Worm (Caenorhabditis elegans) whole organism, L1 larva: ENCODE measurements around the gene lipl-7.

Source experiments
- C04F5.9 ChIP-seq: sonication (generic microtip); optimal IDR thresholded peaks from 2 replicates; lab custom pipeline; 2016; ENCODE audit warnings: missing genetic modification characterization, missing compliant biosample characterization
- C16A3.4 ChIP-seq: fragments of 150-350 bp; optimal IDR thresholded peaks from 2 replicates; lab custom pipeline; 2014; ENCODE audit warnings: missing biosample characterization, missing genetic modification characterization
- Y116A8C.19 ChIP-seq: sonication (generic microtip); optimal IDR thresholded peaks from 2 replicates; lab custom pipeline; 2016; ENCODE audit warnings: missing compliant biosample characterization, missing genetic modification characterization, borderline replicate concordance
- alr-1 ChIP-seq: fragments of 200-800 bp; sonication (Bioruptor generic); optimal IDR thresholded peaks from 2 replicates; lab custom pipeline; 2018; ENCODE audit warnings: borderline replicate concordance, mild to moderate bottlenecking, missing genetic modification characterization, missing compliant biosample characterization
- aly-2 ChIP-seq: fragments of 150-350 bp; optimal IDR thresholded peaks from 2 replicates; lab custom pipeline; 2014; ENCODE audit warnings: missing biosample characterization, missing genetic modification characterization
- blmp-1 ChIP-seq: fragments of 150-350 bp; optimal IDR thresholded peaks from 2 replicates; lab custom pipeline; 2014; ENCODE audit warnings: missing biosample characterization, missing genetic modification characterization
- ceh-63 ChIP-seq: fragments of 200-800 bp; sonication (Bioruptor generic); optimal IDR thresholded peaks from 2 replicates; lab custom pipeline; 2018; ENCODE audit warnings: mild to moderate bottlenecking, missing genetic modification characterization, missing compliant biosample characterization
- ceh-82 ChIP-seq, 3 experiments: fragments of 150-350 bp in 1 of 3; sonication (generic microtip) in 2 of 3; optimal IDR thresholded peaks; 2 replicates each; lab custom pipeline; 2014 to 2017; ENCODE audit warnings: missing biosample characterization in 3 of 3, missing genetic modification characterization in 3 of 3
- ceh-90 ChIP-seq: sonication (generic microtip); optimal IDR thresholded peaks from 2 replicates; lab custom pipeline; 2016; ENCODE audit warnings: missing genetic modification characterization, missing compliant biosample characterization
- dpl-1 ChIP-seq, 3 experiments: fragments of 150-350 bp in 2 of 3; sonication (generic microtip) in 1 of 3; optimal IDR thresholded peaks; 2 replicates each; lab custom pipeline; 2014 to 2017; ENCODE audit warnings: missing biosample characterization in 3 of 3, missing genetic modification characterization in 3 of 3, missing genetic modification reagents in 3 of 3
- dsc-1 ChIP-seq: sonication (generic microtip); optimal IDR thresholded peaks from 2 replicates; lab custom pipeline; 2016; ENCODE audit warnings: mild to moderate bottlenecking, missing genetic modification characterization, missing compliant biosample characterization
- egl-27 ChIP-seq, 2 experiments: fragments of 150-350 bp in 1 of 2; sonication (generic microtip); optimal IDR thresholded peaks; 3 replicates each; lab custom pipeline; 2017 to 2018; ENCODE audit warnings: missing biosample characterization in 2 of 2, missing genetic modification characterization in 2 of 2, missing genetic modification reagents in 2 of 2
- elt-2 ChIP-seq: sonication (generic microtip); optimal IDR thresholded peaks from 2 replicates; lab custom pipeline; 2016; ENCODE audit warnings: missing genetic modification characterization, mild to moderate bottlenecking, inconsistent platforms, missing compliant biosample characterization, missing genetic modification reagents
- fkh-4 ChIP-seq: sonication (generic microtip); optimal IDR thresholded peaks from 2 replicates; lab custom pipeline; 2016; ENCODE audit warnings: missing compliant biosample characterization, missing genetic modification characterization, borderline replicate concordance
- grh-1 ChIP-seq: fragments of 200-800 bp; sonication (Bioruptor generic); IDR thresholded peaks from 2 replicates; pipeline ENCODE4 v1.3.6; 2022; ENCODE audit warnings: missing genetic modification reagents, missing genetic modification characterization, missing compliant biosample characterization
- hlh-17 ChIP-seq: fragments of 200-800 bp; sonication (Bioruptor generic); optimal IDR thresholded peaks from 2 replicates; lab custom pipeline; 2018; ENCODE audit warnings: missing genetic modification characterization, mild to moderate bottlenecking, missing compliant biosample characterization, moderate library complexity, borderline replicate concordance
- hlh-4 ChIP-seq: sonication (generic microtip); optimal IDR thresholded peaks from 2 replicates; lab custom pipeline; 2016; ENCODE audit warnings: mild to moderate bottlenecking, missing genetic modification characterization, missing compliant biosample characterization
- isw-1 ChIP-seq: fragments of 200-800 bp; sonication (Bioruptor generic); IDR thresholded peaks from 2 replicates; pipeline ENCODE4 v1.3.6; 2022; ENCODE audit warnings: missing genetic modification characterization, missing compliant biosample characterization
- jun-1 ChIP-seq: fragments of 150-350 bp; optimal IDR thresholded peaks from 2 replicates; lab custom pipeline; 2014; ENCODE audit warnings: missing biosample characterization, missing genetic modification reagents, missing genetic modification characterization
- lin-13 ChIP-seq: fragments of 150-350 bp; optimal IDR thresholded peaks from 2 replicates; lab custom pipeline; 2014; ENCODE audit warnings: missing biosample characterization, missing genetic modification reagents, missing genetic modification characterization
- lin-15B ChIP-seq: fragments of 150-350 bp; sonication (generic microtip); optimal IDR thresholded peaks from 3 replicates; lab custom pipeline; 2014; ENCODE audit warnings: missing biosample characterization, missing genetic modification characterization
- lin-39 ChIP-seq: fragments of 150-350 bp; optimal IDR thresholded peaks from 2 replicates; lab custom pipeline; 2014; ENCODE audit warnings: missing biosample characterization, missing genetic modification reagents, missing genetic modification characterization
- lsy-2 ChIP-seq, 2 experiments: fragments of 150-350 bp; optimal IDR thresholded peaks; 2 replicates each; lab custom pipeline; 2014; ENCODE audit warnings: missing biosample characterization in 2 of 2, missing genetic modification characterization in 2 of 2
- mef-2 ChIP-seq: fragments of 150-350 bp; optimal IDR thresholded peaks from 2 replicates; lab custom pipeline; 2014; ENCODE audit warnings: missing biosample characterization, missing genetic modification characterization
- nhr-19 ChIP-seq: fragments of 200-800 bp; sonication (Bioruptor generic); conservative IDR thresholded peaks from 2 replicates; pipeline ENCODE4 v1.3.6; 2022; ENCODE audit warnings: missing genetic modification characterization, missing compliant biosample characterization
- nhr-237 ChIP-seq: fragments of 150-350 bp; optimal IDR thresholded peaks from 2 replicates; lab custom pipeline; 2014; ENCODE audit warnings: missing biosample characterization, missing genetic modification characterization
- nhr-47 ChIP-seq: sonication (generic microtip); optimal IDR thresholded peaks from 2 replicates; lab custom pipeline; 2016; ENCODE audit warnings: mild to moderate bottlenecking, missing genetic modification characterization, moderate library complexity, missing compliant biosample characterization
- nhr-76 ChIP-seq: sonication (generic microtip); optimal IDR thresholded peaks from 2 replicates; lab custom pipeline; 2017; ENCODE audit warnings: missing biosample characterization, missing genetic modification characterization
- nhr-77 ChIP-seq: fragments of 150-350 bp; optimal IDR thresholded peaks from 2 replicates; lab custom pipeline; 2014; ENCODE audit warnings: missing biosample characterization, missing genetic modification characterization
- nhr-84 ChIP-seq: sonication (generic microtip); optimal IDR thresholded peaks from 2 replicates; lab custom pipeline; 2017; ENCODE audit warnings: missing biosample characterization, missing genetic modification characterization
- nhr-85 ChIP-seq: sonication (generic microtip); peaks from one replicate; lab custom pipeline; 2016; ENCODE audit warnings: missing genetic modification characterization, inconsistent platforms, missing compliant biosample characterization
- nhr-90 ChIP-seq: sonication (generic microtip); optimal IDR thresholded peaks from 2 replicates; lab custom pipeline; 2016; ENCODE audit warnings: mild to moderate bottlenecking, missing genetic modification characterization, missing compliant biosample characterization; ENCODE audit not compliant: poor library complexity
- pag-3 ChIP-seq: sonication (generic microtip); optimal IDR thresholded peaks from 2 replicates; lab custom pipeline; 2017; ENCODE audit warnings: missing genetic modification characterization, mild to moderate bottlenecking, missing compliant biosample characterization, antibody characterized with exemption, borderline replicate concordance; ENCODE audit not compliant: insufficient read depth
- pqm-1 ChIP-seq: sonication (generic microtip); optimal IDR thresholded peaks from 3 replicates; lab custom pipeline; 2017; ENCODE audit warnings: missing biosample characterization, missing genetic modification characterization
- skn-1 ChIP-seq: fragments of 150-350 bp; optimal IDR thresholded peaks from 2 replicates; lab custom pipeline; 2014; ENCODE audit warnings: missing biosample characterization, missing genetic modification characterization
- snpc-4 ChIP-seq: fragments of 150-350 bp; optimal IDR thresholded peaks from 2 replicates; lab custom pipeline; 2014; ENCODE audit warnings: missing biosample characterization, missing genetic modification characterization
- snu-23 ChIP-seq: sonication (generic microtip); optimal IDR thresholded peaks from 2 replicates; lab custom pipeline; 2016; ENCODE audit warnings: missing genetic modification characterization, missing compliant biosample characterization
- sox-4 ChIP-seq: sonication (generic microtip); optimal IDR thresholded peaks from 2 replicates; lab custom pipeline; 2016; ENCODE audit warnings: missing genetic modification characterization, missing compliant biosample characterization
- swsn-7 ChIP-seq: sonication (generic microtip); optimal IDR thresholded peaks from 2 replicates; lab custom pipeline; 2016; ENCODE audit warnings: missing genetic modification characterization, missing compliant biosample characterization
- unc-130 ChIP-seq: fragments of 150-350 bp; optimal IDR thresholded peaks from 2 replicates; lab custom pipeline; 2017; ENCODE audit warnings: missing biosample characterization, missing genetic modification characterization, inconsistent platforms
- unc-62 ChIP-seq: fragments of 150-350 bp; optimal IDR thresholded peaks from 2 replicates; lab custom pipeline; 2014; ENCODE audit warnings: missing biosample characterization, missing genetic modification reagents, missing genetic modification characterization
- unc-86 ChIP-seq: sonication (generic microtip); optimal IDR thresholded peaks from 2 replicates; lab custom pipeline; 2016; ENCODE audit warnings: missing genetic modification characterization, missing compliant biosample characterization
- unc-98 ChIP-seq: fragments of 200-800 bp; sonication (Bioruptor generic); IDR thresholded peaks from 2 replicates; pipeline ENCODE4 v1.3.6; 2022; ENCODE audit warnings: missing genetic modification characterization, missing compliant biosample characterization
- vab-15 ChIP-seq: sonication (generic microtip); optimal IDR thresholded peaks from 2 replicates; lab custom pipeline; 2017; ENCODE audit warnings: missing genotype, mild to moderate bottlenecking, missing genetic modification characterization, missing compliant biosample characterization
- xbp-1 ChIP-seq: sonication (generic microtip); optimal IDR thresholded peaks from 2 replicates; lab custom pipeline; 2016; ENCODE audit warnings: missing genetic modification characterization, missing compliant biosample characterization
- zag-1 ChIP-seq: fragments of 150-350 bp; optimal IDR thresholded peaks from 2 replicates; lab custom pipeline; 2014; ENCODE audit warnings: missing biosample characterization, missing genetic modification characterization
- zip-4 ChIP-seq: fragments of 200-800 bp; sonication (Bioruptor generic); optimal IDR thresholded peaks from 2 replicates; lab custom pipeline; 2018; ENCODE audit warnings: mild to moderate bottlenecking, missing genetic modification characterization, moderate library complexity, missing compliant biosample characterization
- ztf-11 ChIP-seq, 2 experiments: sonication (generic microtip); optimal IDR thresholded peaks; 2 replicates each; lab custom pipeline; 2016 to 2017; ENCODE audit warnings: missing genetic modification characterization in 2 of 2, missing biosample characterization in 1 of 2, missing compliant biosample characterization in 1 of 2

The lipl-7 gene

ce11 chrIV:10252886-10253639, 11.4 kb upstream of the lipl-7 start (continued):
- TF ChIP-seq zip-4 (GFP tag; lab: Kevin White, UChicago) = no peak
- TF ChIP-seq ceh-82 (tag; optimal IDR thresholded peaks at IDR 0.05; lab: Kevin White, UChicago) = no peak
- no peak for TF ChIP-seq dpl-1 (GFP tag; optimal IDR thresholded peaks at IDR 0.05; lab: Kevin White, UChicago)
- TF ChIP-seq, all 84 proteins: peak for 5

- TF ChIP-seq sox-4 (tag; lab: Kevin White, UChicago) (peak; percentile 93), nhr-90 (tag; lab: Kevin White, UChicago) (peak; percentile 80), fkh-4 (tag; lab: Kevin White, UChicago) (peak; percentile 51), skn-1 (tag; lab: Kevin White, UChicago) (peak; percentile 67), hlh-17 (GFP tag; lab: Kevin White, UChicago) (no peak), grh-1 (GFP tag; lab: Robert Waterston, UW) (peak; percentile 46; the same call in 1 of the 2 replicates), ceh-82 (tag; optimal IDR thresholded peaks at IDR 0.05; lab: Kevin White, UChicago) (peak; percentile 28 to 73 (median 42)), C16A3.4 (tag; lab: Kevin White, UChicago) (peak; percentile 77), nhr-77 (tag; lab: Kevin White, UChicago) (peak; percentile 82), lin-13 (GFP tag; lab: Kevin White, UChicago) (peak; percentile 87), pag-3 (tag; lab: Kevin White, UChicago) (no peak), alr-1 (tag; lab: Kevin White, UChicago) (no peak), unc-62 (no peak), nhr-47 (peak; percentile 96), blmp-1 (tag; lab: Kevin White, UChicago) (peak; percentile 96), hlh-4 (no peak), C04F5.9 (no peak), pqm-1 (tag; lab: Kevin White, UChicago) (no peak), snu-23 (GFP tag; lab: Kevin White, UChicago) (peak; percentile 95), ztf-11 (tag; optimal IDR thresholded peaks at IDR 0.05; lab: Kevin White, UChicago) (peak in 1 of 2 experiments; percentile 41), aly-2 (tag; lab: Kevin White, UChicago) (peak; percentile 73), lsy-2 (tag; optimal IDR thresholded peaks at IDR 0.05; lab: Kevin White, UChicago) (peak; percentile 88 to 90), isw-1 (GFP tag; lab: Robert Waterston, UW) (peak; percentile 83), unc-130 (tag; lab: Kevin White, UChicago) (no peak), mef-2 (tag; lab: Kevin White, UChicago) (peak; percentile 70), vab-15 (tag; lab: Kevin White, UChicago) (peak; percentile 19), ceh-90 (tag; lab: Kevin White, UChicago) (no peak), nhr-85 (peak; percentile 93), egl-27 (tag; optimal IDR thresholded peaks at IDR 0.05; lab: Kevin White, UChicago) (peak; percentile 36 to 65), Y116A8C.19 (no peak), nhr-84 (tag; lab: Kevin White, UChicago) (no peak), zip-4 (GFP tag; lab: Kevin White, UChicago) (peak; percentile 55), lin-39 (tag; lab: Kevin White, UChicago) (peak; percentile 40), dsc-1 (tag; lab: Kevin White, UChicago) (peak; percentile 97), nhr-237 (tag; lab: Kevin White, UChicago) (peak; percentile 78), nhr-76 (tag; lab: Kevin White, UChicago) (no peak), unc-86 (tag; lab: Kevin White, UChicago) (peak; percentile 97), jun-1 (peak; percentile 84), xbp-1 (peak; percentile 91), lin-15B (tag; lab: Kevin White, UChicago) (no peak), ceh-63 (GFP tag; lab: Kevin White, UChicago) (no peak), zag-1 (tag; lab: Kevin White, UChicago) (peak; percentile 67), nhr-19 (GFP tag; lab: Robert Waterston, UW) (peak; percentile 91), snpc-4 (peak; percentile 32), elt-2 (tag; lab: Kevin White, UChicago) (peak; percentile 87), unc-98 (GFP tag; lab: Robert Waterston, UW) (peak; percentile 48; the same call in 1 of the 2 replicates), dpl-1 (GFP tag; optimal IDR thresholded peaks at IDR 0.05; lab: Kevin White, UChicago) (peak; percentile 37 to 59 (median 58)), swsn-7 (tag; lab: Kevin White, UChicago) (peak; percentile 94)
These were observed 10.7 kb upstream of the lipl-7 start for ce11 chrIV:10252350-10252792.
